Worm (Caenorhabditis elegans) whole organism, L4 larva: Measurements from ENCODE around the gene set-13.

Experiments used
- ZK546.5 ChIP-seq, 2 experiments: sonication (generic microtip); optimal IDR thresholded peaks; 2 replicates each; lab custom pipeline; 2017; ENCODE audit warnings: missing biosample characterization in 2 of 2, missing genetic modification characterization in 2 of 2
- hmg-1.1 ChIP-seq: fragments of 200-800 bp; sonication (Bioruptor generic); IDR thresholded peaks from 2 replicates; pipeline ENCODE4 v1.3.6; 2022; ENCODE audit warnings: missing genetic modification reagents, missing genetic modification characterization, missing compliant biosample characterization
- lin-15B ChIP-seq: fragments of 150-350 bp; sonication (generic microtip); optimal IDR thresholded peaks from 3 replicates; lab custom pipeline; 2014; ENCODE audit warnings: missing biosample characterization, missing genetic modification characterization
- lin-39 ChIP-seq: fragments of 150-350 bp; optimal IDR thresholded peaks from 2 replicates; lab custom pipeline; 2014; ENCODE audit warnings: missing biosample characterization, missing genetic modification reagents, missing genetic modification characterization
- lsy-2 ChIP-seq, 2 experiments: fragments of 150-350 bp in 1 of 2; sonication (generic microtip) in 1 of 2; optimal IDR thresholded peaks; 2 replicates each; lab custom pipeline; 2014 to 2017; ENCODE audit warnings: missing biosample characterization in 2 of 2, missing genetic modification characterization in 2 of 2
- mdl-1 ChIP-seq, 2 experiments: fragments of 150-350 bp in 1 of 2; sonication (generic microtip) in 1 of 2; optimal IDR thresholded peaks; 2 replicates each; lab custom pipeline; 2014 to 2017; ENCODE audit warnings: missing biosample characterization in 2 of 2, missing genetic modification characterization in 2 of 2
- nhr-28 ChIP-seq: fragments of 150-350 bp; optimal IDR thresholded peaks from 2 replicates; lab custom pipeline; 2014; ENCODE audit warnings: missing biosample characterization, missing genetic modification characterization
- rbr-2 ChIP-seq: sonication (generic microtip); optimal IDR thresholded peaks from 2 replicates; lab custom pipeline; 2016; ENCODE audit warnings: missing genotype, missing genetic modification characterization, missing compliant biosample characterization
- skn-1 ChIP-seq: fragments of 150-350 bp; optimal IDR thresholded peaks from 2 replicates; lab custom pipeline; 2014; ENCODE audit warnings: missing biosample characterization, missing genetic modification characterization
- snpc-4 ChIP-seq: fragments of 150-350 bp; optimal IDR thresholded peaks from 2 replicates; lab custom pipeline; 2014; ENCODE audit warnings: missing biosample characterization, missing genetic modification characterization
- spr-1 ChIP-seq: sonication (generic microtip); optimal IDR thresholded peaks from 2 replicates; lab custom pipeline; 2016; ENCODE audit warnings: mild to moderate bottlenecking, missing genetic modification characterization, missing compliant biosample characterization
- spr-3 ChIP-seq: fragments of 200-800 bp; sonication (Bioruptor generic); optimal IDR thresholded peaks from 2 replicates; lab custom pipeline; 2018; ENCODE audit warnings: mild to moderate bottlenecking, missing genetic modification characterization, missing compliant biosample characterization
- unc-39 ChIP-seq: sonication (generic microtip); optimal IDR thresholded peaks from 2 replicates; lab custom pipeline; 2017; ENCODE audit warnings: missing biosample characterization, missing genetic modification characterization
- zag-1 ChIP-seq: fragments of 150-350 bp; optimal IDR thresholded peaks from 2 replicates; lab custom pipeline; 2014; ENCODE audit warnings: missing biosample characterization, missing genetic modification characterization

DNA sequence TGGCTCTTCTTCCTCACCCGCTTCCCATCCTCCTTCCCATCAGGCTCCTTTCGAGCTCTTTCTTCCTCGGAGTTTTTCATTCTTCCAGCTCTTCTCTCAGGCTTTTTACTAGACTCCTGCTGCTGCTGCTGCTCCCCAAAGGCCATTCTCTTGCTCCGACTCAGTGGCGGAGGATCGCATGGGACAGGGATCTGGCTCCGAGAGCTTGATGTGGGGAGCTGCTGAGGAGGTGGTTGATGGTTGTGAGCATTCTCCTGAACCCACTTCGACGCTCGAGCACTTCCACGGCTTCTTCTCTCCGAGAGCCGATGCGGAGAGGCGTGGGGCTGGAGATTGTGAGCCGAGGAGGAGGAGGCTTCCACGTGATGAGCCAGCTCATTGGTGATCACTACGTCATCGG lies 31.0 kb upstream of the set-13 start:
- no peak for TF ChIP-seq nhr-28 (tag; lab: Kevin White, UChicago)
- no peak for TF ChIP-seq lin-15B (tag; lab: Kevin White, UChicago)
- TF ChIP-seq hmg-1.1 (GFP tag; lab: Robert Waterston, UW), result no peak
- TF ChIP-seq snpc-4 (tag; lab: Kevin White, UChicago), result no peak
- TF ChIP-seq mdl-1 (tag; optimal IDR thresholded peaks at IDR 0.05; lab: Kevin White, UChicago), result no peak
- no peak for TF ChIP-seq spr-3 (GFP tag; lab: Kevin White, UChicago)
- no peak for TF ChIP-seq skn-1 (tag; lab: Kevin White, UChicago)
- TF ChIP-seq spr-1, result no peak
- TF ChIP-seq zag-1 (tag; lab: Kevin White, UChicago), result no peak
- no peak for TF ChIP-seq ZK546.5 (tag; optimal IDR thresholded peaks at IDR 0.05; lab: Kevin White, UChicago)
- TF ChIP-seq lsy-2 (tag; optimal IDR thresholded peaks at IDR 0.05; lab: Kevin White, UChicago), result no peak
- TF ChIP-seq rbr-2 (tag; lab: Kevin White, UChicago), result no peak
- no peak for TF ChIP-seq lin-39 (tag; lab: Kevin White, UChicago)
- no peak for TF ChIP-seq unc-39 (tag; lab: Kevin White, UChicago)
